Worm (Caenorhabditis elegans): ENCODE results near the gene B0563.10.
A peak's percentile ranks its signal among the peaks of the same experiment; 100 is the strongest.

The B0563.10 gene

ce11 chrX:9212675-9213074, 45.6 kb upstream of the B0563.10 start:
- TF ChIP-seq nhr-25 (tag; optimal IDR thresholded peaks at IDR 0.05; ENCODE audit: borderline replicate concordance, insufficient read depth) (no peak), lin-39 (tag; optimal IDR thresholded peaks at IDR 0.05) (no peak), zfp-3 (GFP tag; conservative IDR thresholded peaks at IDR 0.05) (no peak), Y48G9A.11 (GFP tag; IDR thresholded peaks at IDR 0.05) (no peak), set-16 (GFP tag; IDR thresholded peaks at IDR 0.05) (no peak), dve-1 (tag; optimal IDR thresholded peaks at IDR 0.05; ENCODE audit: insufficient read depth) (peak; percentile 62), aha-1 (tag) (no peak), ztf-11 (tag; optimal IDR thresholded peaks at IDR 0.05) (no peak), nhr-28 (tag; optimal IDR thresholded peaks at IDR 0.05) (peak; percentile 69), hlh-11 (tag; optimal IDR thresholded peaks at IDR 0.05) (peak; percentile 40), pha-4 (GFP tag; IDR thresholded peaks at IDR 0.05) (no peak), pha-4 (tag; optimal IDR thresholded peaks at IDR 0.05) (no peak), nhr-6 (tag; optimal IDR thresholded peaks at IDR 0.05) (no peak), zfp-2 (tag; optimal IDR thresholded peaks at IDR 0.05) (no peak), gei-8 (GFP tag; optimal IDR thresholded peaks at IDR 0.05) (no peak), unc-39 (tag; optimal IDR thresholded peaks at IDR 0.05) (no peak), ceh-44 (GFP tag; IDR thresholded peaks at IDR 0.05) (no peak), jun-1 (tag; optimal IDR thresholded peaks at IDR 0.05) (no peak), dmd-9 (GFP tag; IDR thresholded peaks at IDR 0.05) (no peak), skn-1 (tag; optimal IDR thresholded peaks at IDR 0.05) (no peak), hlh-30 (tag; optimal IDR thresholded peaks at IDR 0.05; ENCODE audit: insufficient read depth) (peak; percentile 20), nhr-48 (tag; optimal IDR thresholded peaks at IDR 0.05) (no peak), lim-7 (GFP tag; IDR thresholded peaks at IDR 0.05) (no peak), ceh-32 (tag; optimal IDR thresholded peaks at IDR 0.05; ENCODE audit: poor library complexity) (no peak), mdt-29 (GFP tag; IDR thresholded peaks at IDR 0.05) (no peak), dpl-1 (GFP tag; optimal IDR thresholded peaks at IDR 0.05) (no peak), lir-3 (tag; optimal IDR thresholded peaks at IDR 0.05) (no peak), tra-1 (GFP tag; IDR thresholded peaks at IDR 0.05) (no peak), ama-1 (optimal IDR thresholded peaks at IDR 0.05) (no peak), nhr-42 (GFP tag; IDR thresholded peaks at IDR 0.05) (no peak), duxl-1 (tag; optimal IDR thresholded peaks at IDR 0.05; ENCODE audit: poor library complexity) (no peak), T20F7.1 (GFP tag; optimal IDR thresholded peaks at IDR 0.05) (no peak), ZK337.2 (GFP tag; IDR thresholded peaks at IDR 0.05) (no peak), spr-1 (tag; optimal IDR thresholded peaks at IDR 0.05) (no peak), egl-27 (tag; optimal IDR thresholded peaks at IDR 0.05) (no peak), snpc-1.2 (GFP tag; IDR thresholded peaks at IDR 0.05) (no peak), tag-97 (GFP tag; IDR thresholded peaks at IDR 0.05) (no peak), spr-3 (GFP tag; optimal IDR thresholded peaks at IDR 0.05) (no peak), zag-1 (tag; optimal IDR thresholded peaks at IDR 0.05) (no peak), nhr-111 (GFP tag; optimal IDR thresholded peaks at IDR 0.05) (no peak), mxl-3 (GFP tag; optimal IDR thresholded peaks at IDR 0.05) (peak; percentile 48), R02D3.7 (tag; optimal IDR thresholded peaks at IDR 0.05) (no peak), dmd-6 (GFP tag; IDR thresholded peaks at IDR 0.05) (peak; percentile 78), D1046.2 (GFP tag; IDR thresholded peaks at IDR 0.05) (no peak), fos-1 (tag; optimal IDR thresholded peaks at IDR 0.05) (no peak), daf-8 (GFP tag; IDR thresholded peaks at IDR 0.05) (no peak), mxl-2 (GFP tag; conservative IDR thresholded peaks at IDR 0.05) (no peak), zip-2 (tag; optimal IDR thresholded peaks at IDR 0.05) (no peak), madf-9 (GFP tag; conservative IDR thresholded peaks at IDR 0.05) (no peak), lin-29 (GFP tag; IDR thresholded peaks at IDR 0.05) (no peak), F49E8.2 (tag; optimal IDR thresholded peaks at IDR 0.05; ENCODE audit: borderline replicate concordance) (no peak), lsy-2 (tag; optimal IDR thresholded peaks at IDR 0.05) (no peak), F37D6.2 (tag; optimal IDR thresholded peaks at IDR 0.05) (no peak)

All from whole organism, L4 larva.